Worm (Caenorhabditis elegans): ENCODE measurements around the gene hrpk-2.

- TF ChIP-seq saeg-2 (GFP tag; IDR thresholded peaks at IDR 0.05) (no peak), unc-62 (GFP tag; optimal IDR thresholded peaks at IDR 0.05 in 1 of 2) (no peak), unc-62 (tag; optimal IDR thresholded peaks at IDR 0.05) (no peak), mdl-1 (tag; optimal IDR thresholded peaks at IDR 0.05) (no peak), nhr-41 (GFP tag; IDR thresholded peaks at IDR 0.05) (no peak), snpc-4 (tag; optimal IDR thresholded peaks at IDR 0.05) (no peak), nhr-11 (tag; optimal IDR thresholded peaks at IDR 0.05) (no peak), ces-1 (GFP tag; optimal IDR thresholded peaks at IDR 0.05) (no peak), jun-1 (tag; optimal IDR thresholded peaks at IDR 0.05) (no peak), ceh-82 (tag; optimal IDR thresholded peaks at IDR 0.05) (no peak), daf-12 (tag; optimal IDR thresholded peaks at IDR 0.05) (no peak), nhr-28 (tag; optimal IDR thresholded peaks at IDR 0.05) (no peak), R02D3.7 (tag; optimal IDR thresholded peaks at IDR 0.05) (no peak), unc-39 (tag; optimal IDR thresholded peaks at IDR 0.05) (no peak)
These were observed 33.7 kb upstream of the hrpk-2 start, which contains the start of gene let-754 for ce11 chrIII:7953208-7953607.
